Fruit fly (Drosophila melanogaster) whole organism, wandering third instar larva: ENCODE measurements around the gene eater.
A peak's percentile ranks its signal among the peaks of the same experiment; 100 is the strongest.

Experiments used
- Abd-B ChIP-seq: fragments of >200 bp; optimal IDR thresholded peaks from 2 replicates; lab custom pipeline; 2017; ENCODE audit warnings: missing biosample characterization, missing genetic modification characterization
- CG32264 ChIP-seq: fragments of 200-800 bp; sonication (Bioruptor generic); optimal IDR thresholded peaks from 2 replicates; lab custom pipeline; 2016; ENCODE audit warnings: missing biosample characterization, missing genetic modification characterization
- CG9705 ChIP-seq: fragments of 200-800 bp; sonication (Bioruptor generic); optimal IDR thresholded peaks from 2 replicates; lab custom pipeline; 2018; ENCODE audit warnings: missing biosample characterization, mild to moderate bottlenecking, missing genetic modification characterization
- CrebA ChIP-seq: fragments of 200-800 bp; sonication (Bioruptor generic); optimal IDR thresholded peaks from 2 replicates; lab custom pipeline; 2016; ENCODE audit warnings: missing biosample characterization, mild to moderate bottlenecking, missing genetic modification characterization, borderline replicate concordance
- Dfd ChIP-seq: fragments of >200 bp; optimal IDR thresholded peaks from 2 replicates; lab custom pipeline; 2017; ENCODE audit warnings: missing biosample characterization, missing genetic modification characterization
- Dif ChIP-seq: fragments of 200-275, 200-300 bp; sonication (Bioruptor generic); optimal IDR thresholded peaks from 2 replicates; lab custom pipeline; 2018; ENCODE audit warnings: missing biosample characterization, missing genetic modification characterization; ENCODE audit not compliant: partially characterized antibody
- GATAd ChIP-seq: sonication (Bioruptor generic); optimal IDR thresholded peaks from 2 replicates; lab custom pipeline; 2016; ENCODE audit warnings: missing biosample characterization, missing genetic modification characterization
- HLH106 ChIP-seq: fragments of 200-800 bp; optimal IDR thresholded peaks from 3 replicates; lab custom pipeline; 2019; ENCODE audit warnings: missing biosample characterization, mild to moderate bottlenecking, missing genetic modification characterization, moderate library complexity
- Hnf4 ChIP-seq: fragments of 200-800 bp; sonication (Bioruptor generic); optimal IDR thresholded peaks from 2 replicates; lab custom pipeline; 2016; ENCODE audit warnings: missing biosample characterization, mild to moderate bottlenecking, missing genetic modification characterization
- Hr78 ChIP-seq: fragments of >200 bp; optimal IDR thresholded peaks from 2 replicates; lab custom pipeline; 2017; ENCODE audit warnings: missing biosample characterization, missing genetic modification characterization
- Hr83 ChIP-seq: fragments of 200-300 bp; sonication (Bioruptor generic); optimal IDR thresholded peaks from 2 replicates; lab custom pipeline; 2016; ENCODE audit warnings: missing biosample characterization, mild to moderate bottlenecking, missing genetic modification characterization, moderate library complexity; ENCODE audit not compliant: poor library complexity, severe bottlenecking
- Jra ChIP-seq: sonication (Bioruptor generic); optimal IDR thresholded peaks from 2 replicates; lab custom pipeline; 2016; ENCODE audit warnings: missing biosample characterization, missing genetic modification characterization
- Mio ChIP-seq: sonication (Bioruptor generic); optimal IDR thresholded peaks from 2 replicates; lab custom pipeline; 2016; ENCODE audit warnings: missing biosample characterization, missing genetic modification characterization
- Myc ChIP-seq: fragments of >200 bp; optimal IDR thresholded peaks from 2 replicates; lab custom pipeline; 2017
- N ChIP-seq: fragments of >200 bp; optimal IDR thresholded peaks from 2 replicates; lab custom pipeline; 2018; ENCODE audit warnings: missing biosample characterization, missing external identifiers, missing genetic modification characterization
- OdsH ChIP-seq: fragments of 200-800 bp; sonication (Bioruptor generic); optimal IDR thresholded peaks from 2 replicates; lab custom pipeline; 2016; ENCODE audit warnings: missing biosample characterization, mild to moderate bottlenecking, missing genetic modification characterization
- Rel ChIP-seq, 2 experiments: fragments of 200-800 bp; sonication (Bioruptor generic) in 1 of 2; optimal IDR thresholded peaks; 2 replicates in 1 of 2; 3 replicates in 1 of 2; lab custom pipeline; 2016 to 2019; ENCODE audit warnings: mild to moderate bottlenecking in 2 of 2, missing biosample characterization in 2 of 2, missing genetic modification characterization in 2 of 2, moderate library complexity in 1 of 2
- Sp1 ChIP-seq: fragments of 200-800 bp; sonication (Bioruptor generic); optimal IDR thresholded peaks from 3 replicates; lab custom pipeline; 2019; ENCODE audit warnings: missing biosample characterization, mild to moderate bottlenecking, missing genetic modification characterization, moderate library complexity
- Vsx2 ChIP-seq: fragments of 200-300, 225-300 bp; sonication (Bioruptor generic); optimal IDR thresholded peaks from 2 replicates; lab custom pipeline; 2018; ENCODE audit warnings: missing biosample characterization, missing genetic modification characterization; ENCODE audit not compliant: partially characterized antibody
- br ChIP-seq: fragments of 200-800 bp; sonication (Bioruptor generic); optimal IDR thresholded peaks from 2 replicates; lab custom pipeline; 2016; ENCODE audit warnings: missing biosample characterization, missing genetic modification characterization
- brk ChIP-seq: fragments of 200-800 bp; sonication (Bioruptor generic); optimal IDR thresholded peaks from 2 replicates; lab custom pipeline; 2016; ENCODE audit warnings: missing biosample characterization, mild to moderate bottlenecking, missing genetic modification characterization
- dl ChIP-seq, 2 experiments: fragments of 175-275, 200-275 bp in 1 of 2; fragments of 200-275 bp in 1 of 2; sonication (Bioruptor generic); optimal IDR thresholded peaks; lab custom pipeline; 2018; ENCODE audit warnings: mild to moderate bottlenecking in 2 of 2, missing biosample characterization in 2 of 2, missing genetic modification characterization in 2 of 2, moderate library complexity in 2 of 2; ENCODE audit not compliant: partially characterized antibody in 2 of 2, insufficient read depth in 1 of 2
- dmrt93B ChIP-seq: fragments of 200-800 bp; sonication (Bioruptor generic); optimal IDR thresholded peaks from 2 replicates; lab custom pipeline; 2018; ENCODE audit warnings: missing biosample characterization, mild to moderate bottlenecking, missing genetic modification characterization
- dsf ChIP-seq: sonication (Bioruptor generic); optimal IDR thresholded peaks from 2 replicates; lab custom pipeline; 2016; ENCODE audit warnings: missing biosample characterization, missing genetic modification characterization, borderline replicate concordance
- ey ChIP-seq: fragments of 200-800 bp; sonication (Bioruptor generic); optimal IDR thresholded peaks from 2 replicates; lab custom pipeline; 2016; ENCODE audit warnings: missing biosample characterization, missing genetic modification characterization
- foxo ChIP-seq, 2 experiments: fragments of 200-800 bp; sonication (Bioruptor generic); optimal IDR thresholded peaks; 2 replicates in 1 of 2; 3 replicates in 1 of 2; lab custom pipeline; 2016 to 2017; ENCODE audit warnings: missing biosample characterization in 2 of 2, missing genetic modification characterization in 2 of 2
- fru ChIP-seq: fragments of 200-800 bp; sonication (Bioruptor generic); optimal IDR thresholded peaks from 3 replicates; lab custom pipeline; 2016; ENCODE audit warnings: missing biosample characterization, mild to moderate bottlenecking, missing genetic modification characterization
- h ChIP-seq: fragments of 200-800 bp; sonication (Bioruptor generic); optimal IDR thresholded peaks from 3 replicates; lab custom pipeline; 2016; ENCODE audit warnings: missing biosample characterization, mild to moderate bottlenecking, missing genetic modification characterization
- jim ChIP-seq: fragments of 175-275, 200-325 bp; sonication (Bioruptor generic); optimal IDR thresholded peaks from 2 replicates; lab custom pipeline; 2016; ENCODE audit warnings: missing biosample characterization, mild to moderate bottlenecking, missing genetic modification characterization
- lola ChIP-seq: fragments of >200 bp; optimal IDR thresholded peaks from 2 replicates; lab custom pipeline; 2017; ENCODE audit warnings: missing biosample characterization, missing genetic modification characterization
- pan ChIP-seq: fragments of >200 bp; optimal IDR thresholded peaks from 2 replicates; lab custom pipeline; 2017
- psq ChIP-seq: fragments of 200-800 bp; sonication (Bioruptor generic); optimal IDR thresholded peaks from 3 replicates; lab custom pipeline; 2017; ENCODE audit warnings: missing biosample characterization, mild to moderate bottlenecking, missing genetic modification characterization, moderate library complexity
- rgr ChIP-seq: fragments of 200-800 bp; sonication (Bioruptor generic); optimal IDR thresholded peaks from 3 replicates; lab custom pipeline; 2016; ENCODE audit warnings: missing biosample characterization, mild to moderate bottlenecking, missing genetic modification characterization
- sage ChIP-seq: fragments of 200-800 bp; sonication (Bioruptor generic); optimal IDR thresholded peaks from 2 replicates; lab custom pipeline; 2016; ENCODE audit warnings: missing biosample characterization, mild to moderate bottlenecking, missing genetic modification characterization
- sv ChIP-seq: fragments of 200-800 bp; sonication (Bioruptor generic); optimal IDR thresholded peaks from 3 replicates; lab custom pipeline; 2016; ENCODE audit warnings: missing biosample characterization, missing genetic modification characterization
- tai ChIP-seq: sonication (Bioruptor generic); optimal IDR thresholded peaks from 2 replicates; lab custom pipeline; 2016; ENCODE audit warnings: missing biosample characterization, missing genetic modification characterization
- usp ChIP-seq: fragments of >200 bp; optimal IDR thresholded peaks from 2 replicates; lab custom pipeline; 2017; ENCODE audit warnings: missing biosample characterization, missing genetic modification characterization
- woc ChIP-seq: sonication (Bioruptor generic); optimal IDR thresholded peaks from 2 replicates; lab custom pipeline; 2016; ENCODE audit warnings: missing biosample characterization, mild to moderate bottlenecking, missing genetic modification characterization

The eater gene

DNA sequence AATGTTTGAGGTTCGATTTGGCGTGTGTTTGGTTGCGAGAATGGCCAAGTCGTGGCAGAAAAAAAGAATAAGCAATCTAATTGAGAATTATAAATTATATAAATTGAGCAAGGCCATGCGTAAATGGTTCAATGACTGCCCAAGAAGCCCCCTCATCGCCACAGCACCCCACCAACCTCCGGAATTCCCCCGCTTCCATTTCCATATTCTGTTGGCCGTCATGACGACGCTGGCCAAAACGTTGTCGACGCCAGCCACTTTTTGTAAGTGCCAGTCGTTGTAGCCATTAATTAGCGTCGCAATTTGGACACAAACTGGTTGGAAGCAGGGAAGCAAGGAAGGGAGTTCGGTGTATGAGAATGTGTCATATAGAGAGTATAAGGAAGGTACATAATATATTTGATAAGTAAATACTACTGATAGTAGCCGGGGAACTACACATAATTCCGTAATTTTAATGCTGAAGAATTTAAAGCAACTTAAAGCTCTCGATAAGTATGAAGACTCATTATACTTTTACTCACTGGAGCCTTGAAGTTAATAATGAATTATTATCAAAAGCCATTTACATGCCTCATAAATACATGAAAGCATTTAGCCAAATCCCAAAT lies 31.2 kb upstream of the eater start:
- TF ChIP-seq brk (GFP tag; lab: Kevin White, UChicago) (no peak), Dif (GFP tag; lab: Kevin White, UChicago) (peak; percentile 35), Rel (GFP tag; optimal IDR thresholded peaks at IDR 0.05; lab: Kevin White, UChicago) (no peak), Rel (tag; optimal IDR thresholded peaks at IDR 0.05; lab: Kevin White, UChicago) (peak; percentile 94)

DNA sequence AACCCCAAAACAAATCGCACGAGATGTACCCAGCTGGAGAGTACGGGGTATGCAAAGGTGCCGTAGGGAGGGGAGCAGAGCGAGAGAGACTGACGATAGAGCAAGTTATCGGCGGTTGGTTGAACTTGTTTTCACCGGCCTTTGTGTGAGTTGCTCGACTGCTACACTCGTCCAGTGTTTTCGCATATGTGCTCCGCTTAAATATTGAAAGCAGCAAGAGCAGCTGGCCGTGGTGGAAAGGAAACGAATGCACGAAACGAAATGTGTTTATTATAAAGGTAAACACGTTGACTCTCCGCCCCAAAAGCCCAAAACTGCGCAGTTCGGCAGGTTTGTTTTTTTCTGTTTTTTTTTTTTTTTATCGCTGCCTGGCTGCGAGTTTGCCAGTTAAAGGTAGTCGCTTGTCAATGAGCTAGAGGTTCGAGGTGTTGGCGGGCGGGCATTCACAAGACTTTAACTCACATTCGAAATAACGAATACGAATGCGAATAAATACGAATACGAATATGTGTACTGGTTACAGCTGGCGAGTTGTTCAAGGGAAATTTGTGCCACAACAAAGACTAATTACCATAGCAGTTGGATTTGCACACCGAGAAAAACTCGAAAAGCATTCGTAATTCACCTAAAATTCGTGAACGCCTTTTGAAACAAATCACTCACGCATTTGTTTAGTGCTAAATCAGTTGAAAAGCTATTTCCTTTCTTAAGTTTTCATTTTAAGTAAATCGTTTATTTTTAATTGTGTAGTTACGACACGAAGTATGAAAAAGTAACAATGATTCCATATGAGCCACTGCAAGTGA lies 30.3 kb upstream of the eater start:
- peak; percentile 60 for TF ChIP-seq Sp1 (GFP tag; lab: Kevin White, UChicago)
- TF ChIP-seq sv (GFP tag; lab: Kevin White, UChicago) = no peak
- TF ChIP-seq jim (GFP tag; lab: Kevin White, UChicago) = peak; percentile 82
- TF ChIP-seq h (GFP tag; lab: Kevin White, UChicago) = peak; percentile 79
- no peak for TF ChIP-seq Dfd (GFP tag; lab: Kevin White, UChicago)
- TF ChIP-seq Myc (lab: Kevin White, UChicago) = no peak
- TF ChIP-seq Dif (GFP tag; lab: Kevin White, UChicago) = peak; percentile 23
- TF ChIP-seq rgr (GFP tag; lab: Kevin White, UChicago) = peak; percentile 64
- peak; percentile 66 for TF ChIP-seq Jra (GFP tag; lab: Kevin White, UChicago)
- TF ChIP-seq CrebA (GFP tag; lab: Kevin White, UChicago) = no peak
- no peak for TF ChIP-seq brk (GFP tag; lab: Kevin White, UChicago)
- TF ChIP-seq tai (GFP tag; lab: Kevin White, UChicago) = no peak
- TF ChIP-seq Rel (GFP tag; optimal IDR thresholded peaks at IDR 0.05; lab: Kevin White, UChicago) = peak; percentile 82
- peak; percentile 62 for TF ChIP-seq Rel (tag; optimal IDR thresholded peaks at IDR 0.05; lab: Kevin White, UChicago)
- no peak for TF ChIP-seq GATAd
- TF ChIP-seq OdsH (GFP tag; lab: Kevin White, UChicago) = peak; percentile 60
- TF ChIP-seq CG9705 (GFP tag; lab: Kevin White, UChicago) = no peak
- peak; percentile 31 for TF ChIP-seq Hnf4 (GFP tag; lab: Kevin White, UChicago)
- no peak for TF ChIP-seq dsf (GFP tag; lab: Kevin White, UChicago)
- TF ChIP-seq N (GFP tag; lab: Kevin White, UChicago) = no peak
- TF ChIP-seq dl (GFP tag; optimal IDR thresholded peaks at IDR 0.05; lab: Kevin White, UChicago; ENCODE audit: insufficient read depth in 1 of 2, partially characterized antibody in 2 of 2) = no peak
- TF ChIP-seq woc (GFP tag; lab: Kevin White, UChicago) = peak; percentile 62
- peak; percentile 65 for TF ChIP-seq ey
- no peak for TF ChIP-seq Hr78 (GFP tag; lab: Kevin White, UChicago)
- TF ChIP-seq psq (GFP tag; lab: Kevin White, UChicago) = peak; percentile 73
- peak; percentile 29 for TF ChIP-seq dmrt93B (GFP tag; lab: Kevin White, UChicago)
- peak; percentile 82 for TF ChIP-seq Hr83 (GFP tag; lab: Kevin White, UChicago)
- TF ChIP-seq br (GFP tag; lab: Kevin White, UChicago) = peak; percentile 61
- TF ChIP-seq Abd-B = no peak
- no peak for TF ChIP-seq pan (lab: Kevin White, UChicago)
- TF ChIP-seq HLH106 (tag; lab: Kevin White, UChicago) = peak; percentile 66
- TF ChIP-seq Vsx2 (GFP tag; lab: Kevin White, UChicago) = peak; percentile 30
- TF ChIP-seq CG32264 (GFP tag; lab: Kevin White, UChicago) = peak; percentile 16
- TF ChIP-seq usp (GFP tag; lab: Kevin White, UChicago) = no peak
- peak; percentile 2 for TF ChIP-seq sage (GFP tag; lab: Kevin White, UChicago)
- peak; percentile 75 for TF ChIP-seq fru
- TF ChIP-seq Mio (GFP tag; lab: Kevin White, UChicago) = no peak
- no peak for TF ChIP-seq lola (GFP tag; lab: Kevin White, UChicago)
- TF ChIP-seq foxo (GFP tag; optimal IDR thresholded peaks at IDR 0.05; lab: Kevin White, UChicago) = peak in 1 of 2 experiments; percentile 75
